Worm (Caenorhabditis elegans) whole organism, L2 larva: ENCODE results near the gene twk-16.

Experiments
- C34F6.9 ChIP-seq: fragments of 150-350 bp; optimal IDR thresholded peaks from 2 replicates; lab custom pipeline; 2014; ENCODE audit warnings: missing biosample characterization, missing genetic modification characterization
- F13H6.1 ChIP-seq: sonication (generic microtip); optimal IDR thresholded peaks from 2 replicates; lab custom pipeline; 2016; ENCODE audit warnings: missing genetic modification characterization, missing compliant biosample characterization
- R02D3.7 ChIP-seq: fragments of 150-350 bp; optimal IDR thresholded peaks from 2 replicates; lab custom pipeline; 2014; ENCODE audit warnings: missing biosample characterization, missing genetic modification characterization
- Y55F3AM.14 ChIP-seq: fragments of 200-800 bp; sonication (Bioruptor generic); optimal IDR thresholded peaks from 2 replicates; lab custom pipeline; 2018; ENCODE audit warnings: mild to moderate bottlenecking, missing genetic modification characterization, missing compliant biosample characterization
- ZK546.5 ChIP-seq: sonication (generic microtip); optimal IDR thresholded peaks from 2 replicates; lab custom pipeline; 2017; ENCODE audit warnings: missing biosample characterization, missing genetic modification characterization
- alr-1 ChIP-seq: fragments of 150-350 bp; optimal IDR thresholded peaks from 2 replicates; lab custom pipeline; 2014; ENCODE audit warnings: missing biosample characterization, missing genetic modification characterization
- aly-2 ChIP-seq: fragments of 150-350 bp; optimal IDR thresholded peaks from 2 replicates; lab custom pipeline; 2014; ENCODE audit warnings: missing biosample characterization, missing genetic modification characterization
- ama-1 ChIP-seq: fragments of 150-350 bp; optimal IDR thresholded peaks from 2 replicates; lab custom pipeline; 2018; ENCODE audit warnings: inconsistent platforms
- blmp-1 ChIP-seq: sonication (generic microtip); optimal IDR thresholded peaks from 2 replicates; lab custom pipeline; 2017; ENCODE audit warnings: missing genetic modification characterization, mild to moderate bottlenecking, missing compliant biosample characterization, antibody characterized with exemption, moderate library complexity; ENCODE audit not compliant: insufficient read depth
- ceh-16 ChIP-seq: fragments of 150-350 bp; optimal IDR thresholded peaks from 2 replicates; lab custom pipeline; 2014; ENCODE audit warnings: missing biosample characterization, missing genetic modification characterization
- ceh-82 ChIP-seq: fragments of 150-350 bp; optimal IDR thresholded peaks from 2 replicates; lab custom pipeline; 2014; ENCODE audit warnings: missing biosample characterization, missing genetic modification characterization
- crh-2 ChIP-seq: sonication (generic microtip); optimal IDR thresholded peaks from 2 replicates; lab custom pipeline; 2017; ENCODE audit warnings: missing biosample characterization, missing genetic modification characterization
- dmd-4 ChIP-seq: sonication (generic microtip); optimal IDR thresholded peaks from 2 replicates; lab custom pipeline; 2017; ENCODE audit warnings: missing biosample characterization, missing genetic modification characterization
- egl-27 ChIP-seq: sonication (generic microtip); optimal IDR thresholded peaks from 3 replicates; lab custom pipeline; 2017; ENCODE audit warnings: missing biosample characterization, missing genetic modification reagents, missing genetic modification characterization
- elt-1 ChIP-seq: fragments of 150-350 bp; optimal IDR thresholded peaks from 2 replicates; lab custom pipeline; 2014; ENCODE audit warnings: missing biosample characterization, missing genetic modification characterization
- elt-3 ChIP-seq: sonication (generic microtip); optimal IDR thresholded peaks from 2 replicates; lab custom pipeline; 2017; ENCODE audit warnings: missing biosample characterization, missing genetic modification characterization
- fos-1 ChIP-seq: fragments of 150-350 bp; optimal IDR thresholded peaks from 2 replicates; lab custom pipeline; 2014; ENCODE audit warnings: missing biosample characterization, missing genetic modification characterization
- gmeb-1 ChIP-seq: fragments of 150-350 bp; optimal IDR thresholded peaks from 2 replicates; lab custom pipeline; 2014; ENCODE audit warnings: missing biosample characterization, missing genetic modification characterization
- lin-11 ChIP-seq: fragments of 150-350 bp; sonication (generic microtip); optimal IDR thresholded peaks from 2 replicates; lab custom pipeline; 2014; ENCODE audit warnings: missing biosample characterization, missing genetic modification characterization, inconsistent platforms, mixed read lengths
- lin-13 ChIP-seq: fragments of 150-350 bp; optimal IDR thresholded peaks from 2 replicates; lab custom pipeline; 2014; ENCODE audit warnings: missing biosample characterization, missing genetic modification reagents, missing genetic modification characterization
- lin-39 ChIP-seq: fragments of 150-350 bp; optimal IDR thresholded peaks from 2 replicates; lab custom pipeline; 2014; ENCODE audit warnings: missing biosample characterization, missing genetic modification reagents, missing genetic modification characterization
- lsy-2 ChIP-seq, 2 experiments: fragments of 150-350 bp in 1 of 2; sonication (generic microtip) in 1 of 2; optimal IDR thresholded peaks; 2 replicates each; lab custom pipeline; 2014 to 2017; ENCODE audit warnings: missing biosample characterization in 2 of 2, missing genetic modification characterization in 2 of 2
- mab-5 ChIP-seq: fragments of 150-350 bp; optimal IDR thresholded peaks from 2 replicates; lab custom pipeline; 2014; ENCODE audit warnings: missing biosample characterization, missing genetic modification characterization
- mbf-1 ChIP-seq: sonication (generic microtip); optimal IDR thresholded peaks from 2 replicates; lab custom pipeline; 2017; ENCODE audit warnings: missing biosample characterization, missing genetic modification characterization
- mdl-1 ChIP-seq, 2 experiments: fragments of 150-350 bp in 1 of 2; sonication (generic microtip) in 1 of 2; optimal IDR thresholded peaks; 2 replicates each; lab custom pipeline; 2017; ENCODE audit warnings: missing biosample characterization in 2 of 2, missing genetic modification characterization in 2 of 2
- nhr-10 ChIP-seq: sonication (generic microtip); optimal IDR thresholded peaks from 2 replicates; lab custom pipeline; 2017; ENCODE audit warnings: missing biosample characterization, missing genetic modification characterization
- nhr-11 ChIP-seq: fragments of 150-350 bp; optimal IDR thresholded peaks from 2 replicates; lab custom pipeline; 2014; ENCODE audit warnings: missing biosample characterization, missing genetic modification characterization
- nhr-12 ChIP-seq: fragments of 150-350 bp; optimal IDR thresholded peaks from 2 replicates; lab custom pipeline; 2014; ENCODE audit warnings: missing biosample characterization, missing genetic modification characterization
- nhr-129 ChIP-seq: fragments of 150-350 bp; optimal IDR thresholded peaks from 2 replicates; lab custom pipeline; 2014; ENCODE audit warnings: missing biosample characterization, missing genetic modification characterization
- nhr-21 ChIP-seq: fragments of 150-350 bp; optimal IDR thresholded peaks from 2 replicates; lab custom pipeline; 2014; ENCODE audit warnings: missing biosample characterization, missing genetic modification characterization
- nhr-23 ChIP-seq: fragments of 150-350 bp; optimal IDR thresholded peaks from 2 replicates; lab custom pipeline; 2014; ENCODE audit warnings: missing biosample characterization, missing genetic modification reagents, missing genetic modification characterization
- nhr-237 ChIP-seq: fragments of 150-350 bp; optimal IDR thresholded peaks from 2 replicates; lab custom pipeline; 2014; ENCODE audit warnings: missing biosample characterization, missing genetic modification characterization
- nhr-25 ChIP-seq: fragments of 150-350 bp; sonication (generic microtip); optimal IDR thresholded peaks from 3 replicates; lab custom pipeline; 2014; ENCODE audit warnings: missing biosample characterization, missing genetic modification characterization
- nhr-6 ChIP-seq: fragments of 150-350 bp; optimal IDR thresholded peaks from 2 replicates; lab custom pipeline; 2014; ENCODE audit warnings: missing biosample characterization, missing genetic modification characterization
- nhr-77 ChIP-seq: fragments of 150-350 bp; optimal IDR thresholded peaks from 2 replicates; lab custom pipeline; 2014; ENCODE audit warnings: missing biosample characterization, missing genetic modification characterization
- peb-1 ChIP-seq: fragments of 150-350 bp; optimal IDR thresholded peaks from 2 replicates; lab custom pipeline; 2014; ENCODE audit warnings: missing biosample characterization, missing genetic modification characterization
- sem-4 ChIP-seq: fragments of 150-350 bp; optimal IDR thresholded peaks from 2 replicates; lab custom pipeline; 2014; ENCODE audit warnings: missing biosample characterization, missing genetic modification reagents, missing genetic modification characterization
- skn-1 ChIP-seq: sonication (generic microtip); optimal IDR thresholded peaks from 2 replicates; lab custom pipeline; 2017; ENCODE audit warnings: missing biosample characterization, missing genetic modification characterization
- sma-3 ChIP-seq: sonication (generic microtip); optimal IDR thresholded peaks from 2 replicates; lab custom pipeline; 2016; ENCODE audit warnings: missing genetic modification reagents, missing genetic modification characterization, missing compliant biosample characterization
- sma-9 ChIP-seq, 2 experiments: fragments of 150-350 bp in 1 of 2; sonication (generic microtip) in 1 of 2; optimal IDR thresholded peaks; 2 replicates each; lab custom pipeline; 2014 to 2016; ENCODE audit warnings: missing genetic modification characterization in 2 of 2, mild to moderate bottlenecking in 1 of 2, missing biosample characterization in 1 of 2, missing compliant biosample characterization in 1 of 2, missing genetic modification reagents in 1 of 2, moderate library complexity in 1 of 2
- snpc-4 ChIP-seq: fragments of 150-350 bp; optimal IDR thresholded peaks from 2 replicates; lab custom pipeline; 2014; ENCODE audit warnings: missing biosample characterization, missing genetic modification characterization
- unc-39 ChIP-seq: fragments of 150-350 bp; optimal IDR thresholded peaks from 2 replicates; lab custom pipeline; 2014; ENCODE audit warnings: missing biosample characterization, missing genetic modification characterization
- unc-55 ChIP-seq: fragments of 150-350 bp; sonication (generic microtip); optimal IDR thresholded peaks from 3 replicates; lab custom pipeline; 2014; ENCODE audit warnings: missing biosample characterization, missing genetic modification reagents, missing genetic modification characterization
- unc-62 ChIP-seq: fragments of 150-350 bp; optimal IDR thresholded peaks from 2 replicates; lab custom pipeline; 2014; ENCODE audit warnings: missing biosample characterization, missing genetic modification reagents, missing genetic modification characterization
- zag-1 ChIP-seq: fragments of 150-350 bp; optimal IDR thresholded peaks from 2 replicates; lab custom pipeline; 2014; ENCODE audit warnings: missing biosample characterization, missing genetic modification characterization
- ztf-1 ChIP-seq: fragments of 200-800 bp; sonication (Bioruptor generic); conservative IDR thresholded peaks from 2 replicates; pipeline ENCODE4 v1.3.6; 2022; ENCODE audit warnings: missing genetic modification characterization, missing compliant biosample characterization
- ztf-11 ChIP-seq: sonication (generic microtip); optimal IDR thresholded peaks from 2 replicates; lab custom pipeline; 2017; ENCODE audit warnings: missing biosample characterization, missing genetic modification characterization
- ztf-4 ChIP-seq: fragments of 150-350 bp; optimal IDR thresholded peaks from 2 replicates; lab custom pipeline; 2014; ENCODE audit warnings: missing biosample characterization, missing genetic modification characterization

twk-16 gene

ce11 chrX:3111066-3111465, 30.1 kb downstream of the twk-16 start (continued):
- TF ChIP-seq nhr-10 (no peak), nhr-77 (tag; lab: Kevin White, UChicago) (no peak), Y55F3AM.14 (GFP tag; lab: Kevin White, UChicago) (no peak), ceh-82 (tag; lab: Kevin White, UChicago) (no peak)

ce11 chrX:3111687-3112086, 30.8 kb downstream of the twk-16 start:
- TF ChIP-seq alr-1 (tag; lab: Kevin White, UChicago) (no peak), nhr-6 (tag; lab: Kevin White, UChicago) (peak; percentile 60), Y55F3AM.14 (GFP tag; lab: Kevin White, UChicago) (no peak), unc-62 (GFP tag; lab: Kevin White, UChicago) (no peak), zag-1 (no peak), mdl-1 (tag; optimal IDR thresholded peaks at IDR 0.05; lab: Kevin White, UChicago) (no peak), sem-4 (tag; lab: Kevin White, UChicago) (peak; percentile 13), gmeb-1 (tag; lab: Kevin White, UChicago) (no peak), ztf-1 (GFP tag; lab: Robert Waterston, UW) (no peak), ZK546.5 (tag; lab: Kevin White, UChicago) (no peak), lin-11 (no peak), ztf-4 (peak; percentile 70), nhr-129 (tag; lab: Kevin White, UChicago) (peak; percentile 87), nhr-25 (tag; lab: Kevin White, UChicago) (peak; percentile 61), F13H6.1 (tag; lab: Kevin White, UChicago) (peak; percentile 45), fos-1 (tag; lab: Kevin White, UChicago) (no peak), unc-55 (peak; percentile 15), elt-1 (tag; lab: Kevin White, UChicago) (no peak), unc-39 (no peak), ztf-11 (tag; lab: Kevin White, UChicago) (no peak), nhr-21 (tag; lab: Kevin White, UChicago) (peak; percentile 58), C34F6.9 (tag; lab: Kevin White, UChicago) (no peak), skn-1 (tag; lab: Kevin White, UChicago) (no peak), elt-3 (tag; lab: Kevin White, UChicago) (no peak), lin-13 (GFP tag; lab: Kevin White, UChicago) (peak; percentile 74), crh-2 (tag; lab: Kevin White, UChicago) (peak; percentile 67), R02D3.7 (no peak), lsy-2 (tag; optimal IDR thresholded peaks at IDR 0.05; lab: Kevin White, UChicago) (peak in 1 of 2 experiments; percentile 42), sma-3 (peak; percentile 71), ceh-82 (tag; lab: Kevin White, UChicago) (no peak), egl-27 (tag; lab: Kevin White, UChicago) (peak; percentile 15), ama-1 (peak; percentile 95), nhr-11 (tag; lab: Kevin White, UChicago) (peak; percentile 74), peb-1 (tag; lab: Kevin White, UChicago) (no peak), mbf-1 (tag; lab: Kevin White, UChicago) (no peak), lin-39 (tag; lab: Kevin White, UChicago) (no peak), nhr-12 (tag; lab: Kevin White, UChicago) (no peak), nhr-23 (tag; lab: Kevin White, UChicago) (no peak), nhr-77 (tag; lab: Kevin White, UChicago) (no peak), nhr-237 (tag; lab: Kevin White, UChicago) (no peak), nhr-10 (no peak), blmp-1 (peak; percentile 23), snpc-4 (tag; lab: Kevin White, UChicago) (peak; percentile 21), mab-5 (tag; lab: Kevin White, UChicago) (no peak), dmd-4 (tag; lab: Kevin White, UChicago) (no peak), aly-2 (tag; lab: Kevin White, UChicago) (no peak), sma-9 (GFP tag; optimal IDR thresholded peaks at IDR 0.05; lab: Kevin White, UChicago) (peak; percentile 80), sma-9 (tag; optimal IDR thresholded peaks at IDR 0.05; lab: Kevin White, UChicago) (no peak), ceh-16 (tag; lab: Kevin White, UChicago) (no peak)
